Worm (Caenorhabditis elegans): ENCODE results near the gene vps-11.

Gene vps-11

ce11 chrII:10819928-10820423 lies 26.7 kb upstream of the vps-11 start, which contains the start of gene R06F6.8:
Gene R06F6.8, minus strand, starts transcription at chrII:10819978.
- TF ChIP-seq pes-1 (GFP tag; IDR thresholded peaks at IDR 0.05) (0 out of 2 replicates have a peak, but pooled peaks have one; percentile 13), flt-1 (GFP tag; IDR thresholded peaks at IDR 0.05) (no peak)

ce11 chrII:10810690-10811089 lies 17.4 kb upstream of the vps-11 start, which contains the start of gene msrp-7:
Gene msrp-7, plus strand, starts transcription at chrII:10810990.
- TF ChIP-seq ama-1 (optimal IDR thresholded peaks at IDR 0.05), result no peak

ce11 chrII:10808708-10809343 lies 15.5 kb upstream of the vps-11 start, which contains the start of gene R06F6.14:
Gene R06F6.14, plus strand, starts transcription at chrII:10809293.
- TF ChIP-seq sea-1 (GFP tag; conservative IDR thresholded peaks at IDR 0.05) (no peak), scrt-1 (GFP tag; IDR thresholded peaks at IDR 0.05) (no peak), pes-1 (GFP tag; IDR thresholded peaks at IDR 0.05) (no peak), B0310.2 (tag; optimal IDR thresholded peaks at IDR 0.05) (no peak), aly-1 (tag; optimal IDR thresholded peaks at IDR 0.05) (no peak), flt-1 (GFP tag; IDR thresholded peaks at IDR 0.05) (no peak), ets-7 (tag; optimal IDR thresholded peaks at IDR 0.05) (no peak), ama-1 (optimal IDR thresholded peaks at IDR 0.05) (no peak), hnd-1 (tag; optimal IDR thresholded peaks at IDR 0.05) (no peak), ceh-13 (GFP tag; optimal IDR thresholded peaks at IDR 0.05) (no peak), hmg-4 (GFP tag; optimal IDR thresholded peaks at IDR 0.05) (no peak), tra-4 (tag; optimal IDR thresholded peaks at IDR 0.05) (no peak), hmbx-1 (tag; optimal IDR thresholded peaks at IDR 0.05) (no peak), ceh-36 (tag; optimal IDR thresholded peaks at IDR 0.05) (no peak), tbx-37 (GFP tag; conservative IDR thresholded peaks at IDR 0.05) (no peak), tbx-11 (GFP tag; IDR thresholded peaks at IDR 0.05) (no peak), F13C5.2 (tag; optimal IDR thresholded peaks at IDR 0.05) (no peak)

- TF ChIP-seq hmbx-1 (tag; optimal IDR thresholded peaks at IDR 0.05) (no peak), ceh-13 (GFP tag; optimal IDR thresholded peaks at IDR 0.05) (no peak), ama-1 (optimal IDR thresholded peaks at IDR 0.05) (no peak)
Measured at ce11 chrII:10805437-10805836, 12.1 kb upstream of the vps-11 start, which contains the start of gene ceh-62. Gene ceh-62, plus strand, starts transcription at chrII:10805737.

- no peak for TF ChIP-seq hmbx-1 (tag; optimal IDR thresholded peaks at IDR 0.05)
- no peak for TF ChIP-seq F13C5.2 (tag; optimal IDR thresholded peaks at IDR 0.05)
- no peak for TF ChIP-seq sea-1 (GFP tag; conservative IDR thresholded peaks at IDR 0.05)
- TF ChIP-seq ceh-36 (tag; optimal IDR thresholded peaks at IDR 0.05), result no peak
- no peak for TF ChIP-seq ama-1 (optimal IDR thresholded peaks at IDR 0.05)
- no peak for TF ChIP-seq flt-1 (GFP tag; IDR thresholded peaks at IDR 0.05)
- TF ChIP-seq pes-1 (GFP tag; IDR thresholded peaks at IDR 0.05), result no peak
- no peak for TF ChIP-seq tbx-37 (GFP tag; conservative IDR thresholded peaks at IDR 0.05)
- TF ChIP-seq ets-7 (tag; optimal IDR thresholded peaks at IDR 0.05), result no peak
- TF ChIP-seq B0310.2 (tag; optimal IDR thresholded peaks at IDR 0.05), result no peak
- TF ChIP-seq tbx-11 (GFP tag; IDR thresholded peaks at IDR 0.05), result no peak
- no peak for TF ChIP-seq hnd-1 (tag; optimal IDR thresholded peaks at IDR 0.05)
- TF ChIP-seq tra-4 (tag; optimal IDR thresholded peaks at IDR 0.05), result no peak
- no peak for TF ChIP-seq scrt-1 (GFP tag; IDR thresholded peaks at IDR 0.05)
- TF ChIP-seq aly-1 (tag; optimal IDR thresholded peaks at IDR 0.05), result no peak
- TF ChIP-seq hmg-4 (GFP tag; optimal IDR thresholded peaks at IDR 0.05), result no peak
- no peak for TF ChIP-seq ceh-13 (GFP tag; optimal IDR thresholded peaks at IDR 0.05)
Measured at ce11 chrII:10804907-10805306, 11.6 kb upstream of the vps-11 start.

ce11 chrII:10804442-10804841 lies 11.1 kb upstream of the vps-11 start:
- TF ChIP-seq ets-7 (tag; optimal IDR thresholded peaks at IDR 0.05) (no peak), B0310.2 (tag; optimal IDR thresholded peaks at IDR 0.05) (no peak), flt-1 (GFP tag; IDR thresholded peaks at IDR 0.05) (no peak), scrt-1 (GFP tag; IDR thresholded peaks at IDR 0.05) (no peak), ama-1 (optimal IDR thresholded peaks at IDR 0.05) (no peak), pes-1 (GFP tag; IDR thresholded peaks at IDR 0.05) (no peak), sea-1 (GFP tag; conservative IDR thresholded peaks at IDR 0.05) (no peak), hmg-4 (GFP tag; optimal IDR thresholded peaks at IDR 0.05) (no peak), ceh-36 (tag; optimal IDR thresholded peaks at IDR 0.05) (no peak), hnd-1 (tag; optimal IDR thresholded peaks at IDR 0.05) (no peak), F13C5.2 (tag; optimal IDR thresholded peaks at IDR 0.05) (no peak)

ce11 chrII:10800209-10800608 lies 6.9 kb upstream of the vps-11 start:
- TF ChIP-seq ceh-36 (tag; optimal IDR thresholded peaks at IDR 0.05) (no peak), scrt-1 (GFP tag; IDR thresholded peaks at IDR 0.05) (no peak), hnd-1 (tag; optimal IDR thresholded peaks at IDR 0.05) (no peak), sea-1 (GFP tag; conservative IDR thresholded peaks at IDR 0.05) (no peak), tbx-37 (GFP tag; conservative IDR thresholded peaks at IDR 0.05) (no peak), tra-4 (tag; optimal IDR thresholded peaks at IDR 0.05) (no peak), F13C5.2 (tag; optimal IDR thresholded peaks at IDR 0.05) (no peak), ets-7 (tag; optimal IDR thresholded peaks at IDR 0.05) (no peak), B0310.2 (tag; optimal IDR thresholded peaks at IDR 0.05) (no peak), flt-1 (GFP tag; IDR thresholded peaks at IDR 0.05) (no peak), hmbx-1 (tag; optimal IDR thresholded peaks at IDR 0.05) (no peak), aly-1 (tag; optimal IDR thresholded peaks at IDR 0.05) (no peak), pes-1 (GFP tag; IDR thresholded peaks at IDR 0.05) (no peak), ama-1 (optimal IDR thresholded peaks at IDR 0.05) (no peak), tbx-11 (GFP tag; IDR thresholded peaks at IDR 0.05) (no peak), hmg-4 (GFP tag; optimal IDR thresholded peaks at IDR 0.05) (no peak)

ce11 chrII:10798429-10798893 lies 5.2 kb upstream of the vps-11 start, which contains the start of gene npp-19:
Gene npp-19, minus strand, starts transcription at chrII:10798479.
- 0 out of 2 replicates have a peak, but pooled peaks have one; percentile 41 for TF ChIP-seq tbx-11 (GFP tag; IDR thresholded peaks at IDR 0.05)
- peak; percentile 53 for TF ChIP-seq F13C5.2 (tag; optimal IDR thresholded peaks at IDR 0.05)
- no peak; the same call in 1 of the 2 replicates for TF ChIP-seq pes-1 (GFP tag; IDR thresholded peaks at IDR 0.05)

All from whole organism, early embryonic.